Worm (Caenorhabditis elegans): ENCODE measurements around the gene srsx-3.

The srsx-3 gene

ce11 chrV:7946229-7946628, 9.2 kb upstream of the srsx-3 start:
- no peak for TF ChIP-seq blmp-1 (tag; optimal IDR thresholded peaks at IDR 0.05; ENCODE audit: insufficient read depth)
- TF ChIP-seq ztf-4 (tag; optimal IDR thresholded peaks at IDR 0.05), result no peak
- no peak for TF ChIP-seq nhr-21 (tag; optimal IDR thresholded peaks at IDR 0.05)
- no peak for TF ChIP-seq nhr-77 (tag; optimal IDR thresholded peaks at IDR 0.05)
- TF ChIP-seq mbf-1 (tag; optimal IDR thresholded peaks at IDR 0.05), result no peak
- no peak for TF ChIP-seq nhr-25 (tag; optimal IDR thresholded peaks at IDR 0.05)
- no peak for TF ChIP-seq nhr-11 (tag; optimal IDR thresholded peaks at IDR 0.05)
- no peak for TF ChIP-seq lin-11 (tag; optimal IDR thresholded peaks at IDR 0.05)
- TF ChIP-seq unc-55 (GFP tag; optimal IDR thresholded peaks at IDR 0.05), result no peak
- no peak for TF ChIP-seq skn-1 (tag; optimal IDR thresholded peaks at IDR 0.05)
- TF ChIP-seq fos-1 (tag; optimal IDR thresholded peaks at IDR 0.05), result no peak
- TF ChIP-seq mab-5 (tag; optimal IDR thresholded peaks at IDR 0.05), result no peak
- no peak for TF ChIP-seq crh-2 (tag; optimal IDR thresholded peaks at IDR 0.05)
- TF ChIP-seq elt-3 (tag; optimal IDR thresholded peaks at IDR 0.05), result no peak
- no peak for TF ChIP-seq R02D3.7 (tag; optimal IDR thresholded peaks at IDR 0.05)
- no peak for TF ChIP-seq mdl-1 (tag; optimal IDR thresholded peaks at IDR 0.05)
- TF ChIP-seq nhr-23 (tag; optimal IDR thresholded peaks at IDR 0.05), result no peak

- TF ChIP-seq nhr-77 (tag; optimal IDR thresholded peaks at IDR 0.05) (no peak), Y55F3AM.14 (GFP tag; optimal IDR thresholded peaks at IDR 0.05) (no peak), unc-55 (GFP tag; optimal IDR thresholded peaks at IDR 0.05) (no peak)
Measured at ce11 chrV:7943568-7943967, 6.5 kb upstream of the srsx-3 start, which contains the start of gene Y97E10B.1. Y97E10B.1 (plus strand) TSS chrV:7943868.

DNA sequence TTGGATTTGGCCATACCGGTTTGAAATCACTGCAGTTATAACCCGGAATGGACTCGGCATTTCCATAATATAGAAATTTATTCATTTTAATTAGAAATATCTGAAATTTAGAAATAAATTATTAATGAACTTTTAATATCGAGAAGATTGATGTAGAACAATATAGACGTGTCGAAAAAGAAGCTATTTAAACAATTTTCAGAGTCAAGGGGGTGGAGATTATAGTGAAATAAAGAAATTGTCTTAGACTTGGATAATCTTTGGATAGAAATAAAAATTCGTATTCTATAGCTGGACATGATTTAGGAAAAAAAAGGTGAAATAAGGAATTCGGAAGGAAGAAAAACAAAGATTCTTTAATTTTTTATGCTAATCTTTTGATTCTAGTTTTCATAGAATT, 3.2 kb upstream of the srsx-3 start, which contains the start of gene srt-53:
Gene srt-53, minus strand, starts transcription at position 101 of the 400 bp plus-strand sequence.
- TF ChIP-seq snpc-4 (tag; optimal IDR thresholded peaks at IDR 0.05), result no peak
- TF ChIP-seq unc-55 (GFP tag; optimal IDR thresholded peaks at IDR 0.05), result no peak
- TF ChIP-seq ztf-1 (GFP tag; conservative IDR thresholded peaks at IDR 0.05), result no peak
- TF ChIP-seq F13H6.1 (tag; optimal IDR thresholded peaks at IDR 0.05), result no peak
- TF ChIP-seq mdl-1 (tag; optimal IDR thresholded peaks at IDR 0.05), result no peak
- TF ChIP-seq lin-13 (GFP tag; optimal IDR thresholded peaks at IDR 0.05), result no peak
- no peak for TF ChIP-seq elt-3 (tag; optimal IDR thresholded peaks at IDR 0.05)
- TF ChIP-seq sem-4 (tag; optimal IDR thresholded peaks at IDR 0.05), result no peak
- TF ChIP-seq ztf-11 (tag; optimal IDR thresholded peaks at IDR 0.05), result no peak

DNA sequence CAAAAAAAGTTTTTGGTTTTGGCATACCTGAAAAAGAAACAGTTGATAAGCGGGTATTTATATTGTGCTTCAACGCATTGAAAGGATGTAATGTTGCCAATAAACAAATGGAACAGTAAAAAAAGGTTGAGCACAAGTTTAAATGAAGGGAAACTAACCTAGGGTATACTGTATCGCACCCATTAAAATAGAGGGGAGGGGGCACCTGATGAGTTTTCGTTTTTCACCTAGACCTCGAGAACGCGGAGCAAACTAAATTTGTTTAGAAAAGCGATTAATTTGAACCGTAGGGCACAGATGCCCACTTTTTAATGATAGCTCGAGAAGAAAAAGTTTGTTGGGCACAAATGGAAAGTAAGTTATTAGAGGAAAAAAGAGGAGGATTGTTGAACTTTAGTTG, 4.1 kb downstream of the srsx-3 start, which contains the start of gene ncx-10:
Gene ncx-10, minus strand, starts transcription at position 101 of the 400 bp plus-strand sequence.
- TF ChIP-seq unc-39 (tag; optimal IDR thresholded peaks at IDR 0.05), result no peak
- TF ChIP-seq lin-39 (tag; optimal IDR thresholded peaks at IDR 0.05), result no peak
- TF ChIP-seq F13H6.1 (tag; optimal IDR thresholded peaks at IDR 0.05), result no peak
- TF ChIP-seq unc-55 (GFP tag; optimal IDR thresholded peaks at IDR 0.05), result no peak
- TF ChIP-seq C34F6.9 (tag; optimal IDR thresholded peaks at IDR 0.05), result no peak

DNA sequence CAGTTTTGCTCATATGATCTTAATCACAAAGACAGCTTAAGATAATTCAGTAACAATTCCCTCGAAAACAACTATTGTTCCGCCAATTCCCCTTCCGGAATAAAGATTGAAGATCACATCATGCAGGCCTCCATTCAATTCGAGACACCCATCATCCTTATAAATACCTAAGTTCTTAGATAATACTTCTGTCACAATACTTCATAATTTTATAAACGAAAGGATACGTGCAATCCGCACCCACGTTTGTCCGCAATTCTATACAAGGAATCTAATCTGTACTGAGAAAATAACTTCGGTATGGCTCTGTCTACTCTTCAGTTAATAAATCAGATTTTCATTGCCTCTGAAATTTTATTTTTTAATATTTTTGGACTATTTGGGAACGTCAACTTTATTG, 8.4 kb downstream of the srsx-3 start, which contains the start of gene srsx-5:
Gene srsx-5, plus strand, starts transcription at position 301 of the 400 bp plus-strand sequence.
- TF ChIP-seq elt-3 (tag; optimal IDR thresholded peaks at IDR 0.05) (no peak), ZK546.5 (tag; optimal IDR thresholded peaks at IDR 0.05) (no peak), nhr-23 (tag; optimal IDR thresholded peaks at IDR 0.05) (no peak)

DNA sequence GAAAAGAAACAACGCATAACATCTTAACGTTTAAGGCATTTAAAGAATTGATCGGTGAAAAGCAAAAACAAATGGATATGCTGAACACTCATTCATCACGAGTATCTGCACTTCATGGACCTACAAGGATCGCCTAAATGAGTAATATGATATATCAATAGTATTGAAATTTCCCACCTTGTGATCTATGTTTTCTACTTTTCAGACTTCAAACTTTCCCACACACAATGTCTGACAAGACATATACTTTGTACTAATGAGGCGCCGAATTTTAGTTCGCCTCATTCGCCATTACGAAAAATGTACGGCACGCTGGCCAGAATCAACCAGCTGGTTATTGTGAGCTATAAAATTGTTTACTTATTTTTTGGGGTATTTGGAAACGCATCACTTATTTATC, 10.3 kb downstream of the srsx-3 start, which contains the start of gene srsx-6:
Gene srsx-6, plus strand, starts transcription at position 301 of the 400 bp plus-strand sequence.
- TF ChIP-seq unc-62 (GFP tag; optimal IDR thresholded peaks at IDR 0.05), result no peak
- TF ChIP-seq ztf-11 (tag; optimal IDR thresholded peaks at IDR 0.05), result no peak
- TF ChIP-seq lin-39 (tag; optimal IDR thresholded peaks at IDR 0.05), result no peak
- TF ChIP-seq sem-4 (tag; optimal IDR thresholded peaks at IDR 0.05), result no peak
- no peak for TF ChIP-seq nhr-77 (tag; optimal IDR thresholded peaks at IDR 0.05)
- no peak for TF ChIP-seq ztf-4 (tag; optimal IDR thresholded peaks at IDR 0.05)
- TF ChIP-seq egl-27 (tag; optimal IDR thresholded peaks at IDR 0.05), result no peak
- no peak for TF ChIP-seq ZK546.5 (tag; optimal IDR thresholded peaks at IDR 0.05)
- TF ChIP-seq snpc-4 (tag; optimal IDR thresholded peaks at IDR 0.05), result no peak
- TF ChIP-seq lin-13 (GFP tag; optimal IDR thresholded peaks at IDR 0.05), result no peak
- no peak for TF ChIP-seq ceh-82 (tag; optimal IDR thresholded peaks at IDR 0.05)
- TF ChIP-seq gmeb-1 (tag; optimal IDR thresholded peaks at IDR 0.05), result no peak
- TF ChIP-seq mbf-1 (tag; optimal IDR thresholded peaks at IDR 0.05), result no peak
- no peak for TF ChIP-seq mdl-1 (tag; optimal IDR thresholded peaks at IDR 0.05)

Measured in whole organism, L2 larva.